Worm (Caenorhabditis elegans) whole organism, mixed stage, embryonic: ENCODE results near the gene F54D11.4.

Source experiments
- M03D4.4 ChIP-seq: sonication (generic microtip); optimal IDR thresholded peaks from 2 replicates; lab custom pipeline; 2017; ENCODE audit warnings: mild to moderate bottlenecking, missing genetic modification characterization, missing compliant biosample characterization
- bed-3 ChIP-seq: fragments of 200-800 bp; sonication (Bioruptor generic); optimal IDR thresholded peaks from 3 replicates; lab custom pipeline; 2018; ENCODE audit warnings: mild to moderate bottlenecking, missing genetic modification characterization, moderate library complexity, missing compliant biosample characterization
- blmp-1 ChIP-seq: fragments of 150-350 bp; optimal IDR thresholded peaks from 2 replicates; lab custom pipeline; 2014; ENCODE audit warnings: missing biosample characterization, missing genetic modification characterization
- ceh-39 ChIP-seq: fragments of 150-350 bp; optimal IDR thresholded peaks from 2 replicates; lab custom pipeline; 2014; ENCODE audit warnings: missing biosample characterization, missing genetic modification characterization
- ceh-43 ChIP-seq: fragments of 200-800 bp; sonication (Bioruptor generic); optimal IDR thresholded peaks from 2 replicates; lab custom pipeline; 2018; ENCODE audit warnings: mild to moderate bottlenecking, missing genetic modification characterization, moderate library complexity, missing compliant biosample characterization
- ceh-83 ChIP-seq: fragments of 200-800 bp; sonication (Bioruptor generic); optimal IDR thresholded peaks from 2 replicates; lab custom pipeline; 2018; ENCODE audit warnings: mild to moderate bottlenecking, missing genetic modification characterization, missing compliant biosample characterization
- cnd-1 ChIP-seq: fragments of 200-800 bp; sonication (Bioruptor generic); optimal IDR thresholded peaks from 2 replicates; lab custom pipeline; 2018; ENCODE audit warnings: mild to moderate bottlenecking, missing genetic modification characterization, missing compliant biosample characterization
- drap-1 ChIP-seq: fragments of 200-800 bp; sonication (Bioruptor generic); optimal IDR thresholded peaks from 3 replicates; lab custom pipeline; 2018; ENCODE audit warnings: mild to moderate bottlenecking, missing genetic modification characterization, missing compliant biosample characterization
- elt-1 ChIP-seq: sonication (generic microtip); optimal IDR thresholded peaks from 2 replicates; lab custom pipeline; 2017; ENCODE audit warnings: missing genetic modification characterization, mild to moderate bottlenecking, missing compliant biosample characterization, antibody characterized with exemption, moderate library complexity, borderline replicate concordance; ENCODE audit not compliant: insufficient read depth
- elt-3 ChIP-seq: fragments of 150-350 bp; optimal IDR thresholded peaks from 2 replicates; lab custom pipeline; 2014; ENCODE audit warnings: missing biosample characterization, missing genetic modification characterization
- flh-1 ChIP-seq: fragments of 200-800 bp; sonication (Bioruptor generic); optimal IDR thresholded peaks from 2 replicates; lab custom pipeline; 2018; ENCODE audit warnings: mild to moderate bottlenecking, missing genetic modification characterization, moderate library complexity, missing compliant biosample characterization
- ham-2 ChIP-seq: fragments of 200-800 bp; sonication (Bioruptor generic); optimal IDR thresholded peaks from 2 replicates; lab custom pipeline; 2018; ENCODE audit warnings: mild to moderate bottlenecking, missing genetic modification characterization, missing compliant biosample characterization
- hlh-1 ChIP-seq: fragments of 150-350 bp; optimal IDR thresholded peaks from 2 replicates; lab custom pipeline; 2014; ENCODE audit warnings: missing biosample characterization, missing genetic modification reagents, missing genetic modification characterization
- lin-13 ChIP-seq: fragments of 150-350 bp; optimal IDR thresholded peaks from 2 replicates; lab custom pipeline; 2014; ENCODE audit warnings: missing biosample characterization, missing genetic modification characterization
- lin-32 ChIP-seq: fragments of 200-800 bp; sonication (Bioruptor generic); optimal IDR thresholded peaks from 2 replicates; lab custom pipeline; 2018; ENCODE audit warnings: mild to moderate bottlenecking, missing genetic modification characterization, missing compliant biosample characterization
- lsy-2 ChIP-seq: fragments of 150-350 bp; optimal IDR thresholded peaks from 2 replicates; lab custom pipeline; 2014; ENCODE audit warnings: missing biosample characterization, missing genetic modification characterization
- mab-5 ChIP-seq: fragments of 150-350 bp; optimal IDR thresholded peaks from 2 replicates; lab custom pipeline; 2014; ENCODE audit warnings: missing biosample characterization, missing genetic modification characterization
- mep-1 ChIP-seq: fragments of 150-350 bp; optimal IDR thresholded peaks from 2 replicates; lab custom pipeline; 2017; ENCODE audit warnings: missing biosample characterization, missing genetic modification reagents, missing genetic modification characterization, inconsistent platforms
- mls-2 ChIP-seq: sonication (generic microtip); optimal IDR thresholded peaks from 2 replicates; lab custom pipeline; 2016; ENCODE audit warnings: mild to moderate bottlenecking, missing genetic modification characterization, moderate library complexity, missing compliant biosample characterization
- nhr-12 ChIP-seq: fragments of 150-350 bp; optimal IDR thresholded peaks from 2 replicates; lab custom pipeline; 2014; ENCODE audit warnings: missing biosample characterization, missing genetic modification characterization
- nhr-28 ChIP-seq: fragments of 150-350 bp; optimal IDR thresholded peaks from 2 replicates; lab custom pipeline; 2014; ENCODE audit warnings: missing biosample characterization, missing genetic modification characterization
- nhr-76 ChIP-seq: sonication (generic microtip); optimal IDR thresholded peaks from 2 replicates; lab custom pipeline; 2017; ENCODE audit warnings: missing biosample characterization, missing genetic modification characterization
- pha-4 ChIP-seq: fragments of 150-350 bp; optimal IDR thresholded peaks from 2 replicates; lab custom pipeline; 2018; ENCODE audit warnings: missing biosample characterization, missing genetic modification reagents, missing genetic modification characterization
- sem-2 ChIP-seq: fragments of 200-800 bp; sonication (Bioruptor generic); optimal IDR thresholded peaks from 2 replicates; lab custom pipeline; 2018; ENCODE audit warnings: mild to moderate bottlenecking, missing genetic modification characterization, missing compliant biosample characterization
- snpc-4 ChIP-seq: fragments of 150-350 bp; optimal IDR thresholded peaks from 2 replicates; lab custom pipeline; 2014; ENCODE audit warnings: missing biosample characterization, missing genetic modification characterization
- sptf-1 ChIP-seq: sonication (generic microtip); optimal IDR thresholded peaks from 2 replicates; lab custom pipeline; 2017; ENCODE audit warnings: mild to moderate bottlenecking, missing genetic modification characterization, moderate library complexity, missing compliant biosample characterization
- tbx-8 ChIP-seq: fragments of 200-800 bp; sonication (Bioruptor generic); optimal IDR thresholded peaks from 2 replicates; lab custom pipeline; 2018; ENCODE audit warnings: mild to moderate bottlenecking, missing genetic modification characterization, moderate library complexity, missing compliant biosample characterization
- unc-120 ChIP-seq: sonication (generic microtip); optimal IDR thresholded peaks from 2 replicates; lab custom pipeline; 2017; ENCODE audit warnings: missing genetic modification characterization, missing compliant biosample characterization; ENCODE audit not compliant: poor library complexity, severe bottlenecking
- unc-39 ChIP-seq: fragments of 150-350 bp; optimal IDR thresholded peaks from 2 replicates; lab custom pipeline; 2014; ENCODE audit warnings: missing biosample characterization, missing genetic modification characterization
- unc-62 ChIP-seq: fragments of 150-350 bp; optimal IDR thresholded peaks from 2 replicates; lab custom pipeline; 2014; ENCODE audit warnings: missing biosample characterization, missing genetic modification reagents, missing genetic modification characterization
- zip-8 ChIP-seq: fragments of 150-350 bp; optimal IDR thresholded peaks from 2 replicates; lab custom pipeline; 2014; ENCODE audit warnings: missing biosample characterization, missing genetic modification characterization

F54D11.4 gene

ce11 chrV:4606828-4607227 is 9.1 kb upstream of the F54D11.4 start, which contains the start of gene txt-6:
TSS of gene txt-6 (minus strand) at chrV:4606928.
- TF ChIP-seq zip-8 (tag; lab: Kevin White, UChicago), result no peak

ce11 chrV:4617260-4617659 is 1.3 kb downstream of the F54D11.4 start, which contains the start of gene sumv-2:
TSS of gene sumv-2 (plus strand) at chrV:4617560.
- TF ChIP-seq nhr-76 (tag; lab: Kevin White, UChicago) (no peak), tbx-8 (no peak)

- TF ChIP-seq sptf-1 (tag; lab: Kevin White, UChicago), result no peak
- no peak for TF ChIP-seq elt-1
- TF ChIP-seq mab-5, result no peak
- no peak for TF ChIP-seq mls-2
- TF ChIP-seq lin-13 (tag; lab: Kevin White, UChicago), result no peak
- TF ChIP-seq bed-3 (GFP tag; lab: Kevin White, UChicago), result no peak
- no peak for TF ChIP-seq unc-120
- TF ChIP-seq flh-1, result no peak
- no peak for TF ChIP-seq snpc-4 (tag; lab: Kevin White, UChicago)
- no peak for TF ChIP-seq ceh-83 (GFP tag; lab: Kevin White, UChicago)
- no peak for TF ChIP-seq lsy-2 (tag; lab: Kevin White, UChicago)
- TF ChIP-seq zip-8 (tag; lab: Kevin White, UChicago), result no peak
- TF ChIP-seq ceh-39 (tag; lab: Kevin White, UChicago), result no peak
- TF ChIP-seq M03D4.4, result no peak
- TF ChIP-seq elt-3 (tag; lab: Kevin White, UChicago), result no peak
- TF ChIP-seq, all 35 proteins: peak for 0
Measured at ce11 chrV:4623535-4623934, 7.6 kb downstream of the F54D11.4 start.

ce11 chrV:4624717-4625116 is 8.8 kb downstream of the F54D11.4 start:
- no peak for TF ChIP-seq zip-8 (tag; lab: Kevin White, UChicago)
- TF ChIP-seq tbx-8, result no peak
- TF ChIP-seq nhr-28 (tag; lab: Kevin White, UChicago), result no peak
- no peak for TF ChIP-seq elt-3 (tag; lab: Kevin White, UChicago)
- TF ChIP-seq lsy-2 (tag; lab: Kevin White, UChicago), result no peak
- no peak for TF ChIP-seq ceh-39 (tag; lab: Kevin White, UChicago)
- no peak for TF ChIP-seq ham-2 (GFP tag; lab: Kevin White, UChicago)
- TF ChIP-seq M03D4.4, result no peak
- no peak for TF ChIP-seq bed-3 (GFP tag; lab: Kevin White, UChicago)
- TF ChIP-seq nhr-12 (tag; lab: Kevin White, UChicago), result no peak
- no peak for TF ChIP-seq mep-1 (tag; lab: Kevin White, UChicago)
- no peak for TF ChIP-seq mls-2
- no peak for TF ChIP-seq elt-1
- no peak for TF ChIP-seq lin-13 (tag; lab: Kevin White, UChicago)
- TF ChIP-seq unc-62, result no peak
- TF ChIP-seq drap-1, result no peak
- TF ChIP-seq unc-120, result no peak
- no peak for TF ChIP-seq pha-4 (tag; lab: Kevin White, UChicago)
- no peak for TF ChIP-seq hlh-1

ce11 chrV:4626344-4626743 is 10.4 kb downstream of the F54D11.4 start:
- TF ChIP-seq unc-120 (no peak), nhr-12 (tag; lab: Kevin White, UChicago) (no peak), sem-2 (GFP tag; lab: Kevin White, UChicago) (no peak), lsy-2 (tag; lab: Kevin White, UChicago) (no peak), cnd-1 (tag; lab: Kevin White, UChicago) (no peak)

ce11 chrV:4628517-4628930 is 12.6 kb downstream of the F54D11.4 start, which contains the start of gene pmt-2:
TSS of gene pmt-2 (plus strand) at chrV:4628580.
- TF ChIP-seq elt-1, result peak; percentile 98
- TF ChIP-seq blmp-1 (tag; lab: Kevin White, UChicago), result no peak
- TF ChIP-seq ham-2 (GFP tag; lab: Kevin White, UChicago), result peak; percentile 55
- TF ChIP-seq unc-39 (tag; lab: Kevin White, UChicago), result no peak
- no peak for TF ChIP-seq ceh-43 (GFP tag; lab: Kevin White, UChicago)
- no peak for TF ChIP-seq nhr-76 (tag; lab: Kevin White, UChicago)
- TF ChIP-seq mls-2, result no peak
- TF ChIP-seq lin-32 (GFP tag; lab: Kevin White, UChicago), result no peak
